Worm (Caenorhabditis elegans) whole organism, L4 larva: ENCODE measurements around the gene nuo-4.

ENCODE experiments used
- F26F4.8 ChIP-seq: fragments of 200-800 bp; sonication (Bioruptor generic); conservative IDR thresholded peaks from 2 replicates; pipeline ENCODE4 v1.3.6; 2022; ENCODE audit warnings: missing genetic modification characterization, missing compliant biosample characterization
- F37D6.2 ChIP-seq: sonication (generic microtip); optimal IDR thresholded peaks from 2 replicates; lab custom pipeline; 2016; ENCODE audit warnings: mild to moderate bottlenecking, missing genetic modification characterization, missing compliant biosample characterization
- F44E2.7 ChIP-seq: fragments of 200-800 bp; sonication (Bioruptor generic); IDR thresholded peaks from 2 replicates; pipeline ENCODE4 v2.1.2; 2022; ENCODE audit warnings: missing genetic modification characterization, missing compliant biosample characterization
- F49E8.2 ChIP-seq: sonication (generic microtip); optimal IDR thresholded peaks from 2 replicates; lab custom pipeline; 2016; ENCODE audit warnings: missing compliant biosample characterization, mild to moderate bottlenecking, missing genetic modification characterization, borderline replicate concordance
- R02D3.7 ChIP-seq: fragments of 150-350 bp; sonication (generic microtip); optimal IDR thresholded peaks from 3 replicates; lab custom pipeline; 2014; ENCODE audit warnings: missing biosample characterization, missing genetic modification characterization
- T26A8.4 ChIP-seq: fragments of 200-800 bp; sonication (Bioruptor generic); IDR thresholded peaks from 2 replicates; pipeline ENCODE4 v1.3.6; 2022; ENCODE audit warnings: missing genetic modification characterization, missing compliant biosample characterization
- Y105C5A.15 ChIP-seq: fragments of 200-800 bp; sonication (Bioruptor generic); IDR thresholded peaks from 2 replicates; pipeline ENCODE4 v1.3.6; 2022; ENCODE audit warnings: missing genetic modification characterization, missing compliant biosample characterization
- Y48G9A.11 ChIP-seq: fragments of 200-800 bp; sonication (Bioruptor generic); IDR thresholded peaks from 2 replicates; pipeline ENCODE4 v1.3.6; 2022; ENCODE audit warnings: missing genetic modification reagents, missing genetic modification characterization, missing compliant biosample characterization
- Y5F2A.4 ChIP-seq: fragments of 200-800 bp; sonication (Bioruptor generic); optimal IDR thresholded peaks from 2 replicates; lab custom pipeline; 2018; ENCODE audit warnings: mild to moderate bottlenecking, missing genetic modification characterization, missing compliant biosample characterization
- aly-2 ChIP-seq: sonication (generic microtip); optimal IDR thresholded peaks from 2 replicates; lab custom pipeline; 2018; ENCODE audit warnings: missing biosample characterization, missing genetic modification characterization
- arid-1 ChIP-seq: fragments of 200-800 bp; sonication (Bioruptor generic); conservative IDR thresholded peaks from 2 replicates; pipeline ENCODE4 v1.3.6; 2022; ENCODE audit warnings: missing genetic modification reagents, missing genetic modification characterization, missing compliant biosample characterization
- ces-1 ChIP-seq: fragments of 150-350 bp; sonication (generic microtip); optimal IDR thresholded peaks from 4 replicates; lab custom pipeline; 2014; ENCODE audit warnings: missing biosample characterization, missing genetic modification reagents, missing genetic modification characterization
- ctbp-1 ChIP-seq: fragments of 200-800 bp; sonication (Bioruptor generic); IDR thresholded peaks from 2 replicates; pipeline ENCODE4 v1.3.6; 2022; ENCODE audit warnings: missing genetic modification reagents, missing genetic modification characterization, missing compliant biosample characterization
- daf-12 ChIP-seq: fragments of 150-350 bp; optimal IDR thresholded peaks from 2 replicates; lab custom pipeline; 2014; ENCODE audit warnings: missing biosample characterization, missing genetic modification reagents, missing genetic modification characterization
- daf-19 ChIP-seq: fragments of 200-800 bp; sonication (Bioruptor generic); conservative IDR thresholded peaks from 2 replicates; pipeline ENCODE4 v1.3.6; 2022; ENCODE audit warnings: missing genetic modification characterization, missing compliant biosample characterization
- daf-8 ChIP-seq: fragments of 200-800 bp; sonication (Bioruptor generic); IDR thresholded peaks from 2 replicates; pipeline ENCODE4 v1.3.6; 2022; ENCODE audit warnings: missing genetic modification characterization, missing compliant biosample characterization
- dmd-8 ChIP-seq: fragments of 200-800 bp; sonication (Bioruptor generic); IDR thresholded peaks from 2 replicates; pipeline ENCODE4 v1.3.6; 2022; ENCODE audit warnings: missing genetic modification characterization, missing compliant biosample characterization
- dpl-1 ChIP-seq: fragments of 150-350 bp; optimal IDR thresholded peaks from 2 replicates; lab custom pipeline; 2014; ENCODE audit warnings: missing biosample characterization, missing genetic modification reagents, missing genetic modification characterization
- duxl-1 ChIP-seq: sonication (generic microtip); optimal IDR thresholded peaks from 2 replicates; lab custom pipeline; 2016; ENCODE audit warnings: mild to moderate bottlenecking, missing genetic modification characterization, moderate library complexity, missing compliant biosample characterization; ENCODE audit not compliant: poor library complexity
- fkh-10 ChIP-seq: fragments of 150-350 bp; optimal IDR thresholded peaks from 2 replicates; lab custom pipeline; 2014; ENCODE audit warnings: missing biosample characterization, missing genetic modification reagents, missing genetic modification characterization
- gei-8 ChIP-seq: fragments of 200-800 bp; sonication (Bioruptor generic); optimal IDR thresholded peaks from 2 replicates; lab custom pipeline; 2018; ENCODE audit warnings: mild to moderate bottlenecking, missing genetic modification characterization, missing compliant biosample characterization
- hlh-11 ChIP-seq: fragments of 200-800 bp; sonication (Bioruptor generic); optimal IDR thresholded peaks from 2 replicates; lab custom pipeline; 2018; ENCODE audit warnings: mild to moderate bottlenecking, missing genetic modification characterization, missing compliant biosample characterization
- hmg-1.1 ChIP-seq: fragments of 200-800 bp; sonication (Bioruptor generic); IDR thresholded peaks from 2 replicates; pipeline ENCODE4 v1.3.6; 2022; ENCODE audit warnings: missing genetic modification reagents, missing genetic modification characterization, missing compliant biosample characterization
- jun-1 ChIP-seq: fragments of 150-350 bp; optimal IDR thresholded peaks from 2 replicates; lab custom pipeline; 2014; ENCODE audit warnings: missing biosample characterization, missing genetic modification reagents, missing genetic modification characterization
- lim-7 ChIP-seq: fragments of 200-800 bp; sonication (Bioruptor generic); IDR thresholded peaks from 2 replicates; pipeline ENCODE4 v1.3.6; 2022; ENCODE audit warnings: missing genetic modification characterization, missing compliant biosample characterization
- lin-13 ChIP-seq: fragments of 150-350 bp; optimal IDR thresholded peaks from 2 replicates; lab custom pipeline; 2014; ENCODE audit warnings: missing biosample characterization, missing genetic modification reagents, missing genetic modification characterization
- lin-29 ChIP-seq: fragments of 200-800 bp; sonication (Bioruptor generic); IDR thresholded peaks from 2 replicates; pipeline ENCODE4 v1.3.6; 2022; ENCODE audit warnings: missing genetic modification reagents, missing genetic modification characterization, missing compliant biosample characterization
- lin-38 ChIP-seq: fragments of 200-800 bp; sonication (Bioruptor generic); IDR thresholded peaks from 2 replicates; pipeline ENCODE4 v1.3.6; 2022; ENCODE audit warnings: missing genetic modification reagents, missing genetic modification characterization, missing compliant biosample characterization
- lin-39 ChIP-seq: fragments of 150-350 bp; optimal IDR thresholded peaks from 2 replicates; lab custom pipeline; 2014; ENCODE audit warnings: missing biosample characterization, missing genetic modification reagents, missing genetic modification characterization
- mes-2 ChIP-seq: sonication (generic microtip); optimal IDR thresholded peaks from 2 replicates; lab custom pipeline; 2016; ENCODE audit warnings: missing genotype, mild to moderate bottlenecking, missing genetic modification characterization, missing compliant biosample characterization; ENCODE audit not compliant: poor library complexity, severe bottlenecking
- mxl-3 ChIP-seq: fragments of 200-800 bp; sonication (Bioruptor generic); optimal IDR thresholded peaks from 2 replicates; lab custom pipeline; 2018; ENCODE audit warnings: mild to moderate bottlenecking, missing genetic modification characterization, missing compliant biosample characterization
- nhr-11 ChIP-seq: fragments of 150-350 bp; optimal IDR thresholded peaks from 2 replicates; lab custom pipeline; 2014; ENCODE audit warnings: missing biosample characterization, missing genetic modification characterization
- nhr-111 ChIP-seq: fragments of 200-800 bp; sonication (Bioruptor generic); optimal IDR thresholded peaks from 2 replicates; lab custom pipeline; 2018; ENCODE audit warnings: mild to moderate bottlenecking, missing genetic modification characterization, missing compliant biosample characterization
- nhr-237 ChIP-seq: sonication (generic microtip); optimal IDR thresholded peaks from 2 replicates; lab custom pipeline; 2017; ENCODE audit warnings: missing biosample characterization, missing genetic modification characterization
- nhr-25 ChIP-seq: sonication (generic microtip); optimal IDR thresholded peaks from 2 replicates; lab custom pipeline; 2017; ENCODE audit warnings: missing genetic modification characterization, mild to moderate bottlenecking, missing compliant biosample characterization, antibody characterized with exemption, moderate library complexity, borderline replicate concordance; ENCODE audit not compliant: insufficient read depth
- nhr-41 ChIP-seq: fragments of 200-800 bp; sonication (Bioruptor generic); IDR thresholded peaks from 2 replicates; pipeline ENCODE4 v1.3.6; 2022; ENCODE audit warnings: missing genetic modification reagents, missing genetic modification characterization, missing compliant biosample characterization
- nhr-48 ChIP-seq: sonication (generic microtip); optimal IDR thresholded peaks from 2 replicates; lab custom pipeline; 2016; ENCODE audit warnings: mild to moderate bottlenecking, missing genetic modification characterization, missing compliant biosample characterization
- pha-4 ChIP-seq, 2 experiments: fragments of 150-350 bp in 1 of 2; fragments of 200-800 bp in 1 of 2; sonication (Bioruptor generic) in 1 of 2; IDR thresholded peaks in 1 of 2; optimal IDR thresholded peaks in 1 of 2; 2 replicates each; pipeline versions ENCODE4 v1.3.6 to Lab custom; 2014 to 2022; ENCODE audit warnings: missing genetic modification characterization in 2 of 2, missing genetic modification reagents in 2 of 2, missing biosample characterization in 1 of 2, missing compliant biosample characterization in 1 of 2
- rbr-2 ChIP-seq: sonication (generic microtip); optimal IDR thresholded peaks from 2 replicates; lab custom pipeline; 2016; ENCODE audit warnings: missing genotype, missing genetic modification characterization, missing compliant biosample characterization
- sdz-12 ChIP-seq: fragments of 200-800 bp; sonication (Bioruptor generic); optimal IDR thresholded peaks from 2 replicates; lab custom pipeline; 2018; ENCODE audit warnings: mild to moderate bottlenecking, missing genetic modification characterization, missing compliant biosample characterization
- set-16 ChIP-seq: fragments of 200-800 bp; sonication (Bioruptor generic); IDR thresholded peaks from 2 replicates; pipeline ENCODE4 v1.3.6; 2022; ENCODE audit warnings: missing genetic modification reagents, missing genetic modification characterization, missing compliant biosample characterization
- skn-1 ChIP-seq: fragments of 150-350 bp; optimal IDR thresholded peaks from 2 replicates; lab custom pipeline; 2014; ENCODE audit warnings: missing biosample characterization, missing genetic modification characterization
- snpc-4 ChIP-seq: fragments of 150-350 bp; optimal IDR thresholded peaks from 2 replicates; lab custom pipeline; 2014; ENCODE audit warnings: missing biosample characterization, missing genetic modification characterization
- unc-39 ChIP-seq: sonication (generic microtip); optimal IDR thresholded peaks from 2 replicates; lab custom pipeline; 2017; ENCODE audit warnings: missing biosample characterization, missing genetic modification characterization
- unc-62 ChIP-seq, 3 experiments: fragments of 150-350 bp in 1 of 3; sonication (generic microtip); optimal IDR thresholded peaks in 2 of 3; peaks in 1 of 3; 1 replicate in 1 of 3; 2 replicates in 2 of 3; lab custom pipeline; 2014 to 2017; ENCODE audit warnings: missing biosample characterization in 3 of 3, missing genetic modification characterization in 3 of 3, missing genetic modification reagents in 3 of 3, missing genotype in 1 of 3
- vab-7 ChIP-seq: fragments of 200-800 bp; sonication (Bioruptor generic); IDR thresholded peaks from 2 replicates; pipeline ENCODE4 v1.3.6; 2022; ENCODE audit warnings: missing genetic modification reagents, missing genetic modification characterization, missing compliant biosample characterization
- zag-1 ChIP-seq: fragments of 150-350 bp; optimal IDR thresholded peaks from 2 replicates; lab custom pipeline; 2014; ENCODE audit warnings: missing biosample characterization, missing genetic modification characterization
- zfp-2 ChIP-seq: sonication (generic microtip); optimal IDR thresholded peaks from 2 replicates; lab custom pipeline; 2016; ENCODE audit warnings: mild to moderate bottlenecking, missing genetic modification characterization, missing compliant biosample characterization
- zfp-3 ChIP-seq: fragments of 200-800 bp; sonication (Bioruptor generic); conservative IDR thresholded peaks from 2 replicates; pipeline ENCODE4 v1.3.6; 2022; ENCODE audit warnings: missing genetic modification reagents, missing genetic modification characterization, missing compliant biosample characterization
- zip-2 ChIP-seq: fragments of 150-350 bp; optimal IDR thresholded peaks from 2 replicates; lab custom pipeline; 2014; ENCODE audit warnings: missing biosample characterization, missing genetic modification characterization
- ztf-11 ChIP-seq: fragments of 150-350 bp; optimal IDR thresholded peaks from 2 replicates; lab custom pipeline; 2014; ENCODE audit warnings: missing biosample characterization, missing genetic modification characterization

nuo-4 gene

DNA sequence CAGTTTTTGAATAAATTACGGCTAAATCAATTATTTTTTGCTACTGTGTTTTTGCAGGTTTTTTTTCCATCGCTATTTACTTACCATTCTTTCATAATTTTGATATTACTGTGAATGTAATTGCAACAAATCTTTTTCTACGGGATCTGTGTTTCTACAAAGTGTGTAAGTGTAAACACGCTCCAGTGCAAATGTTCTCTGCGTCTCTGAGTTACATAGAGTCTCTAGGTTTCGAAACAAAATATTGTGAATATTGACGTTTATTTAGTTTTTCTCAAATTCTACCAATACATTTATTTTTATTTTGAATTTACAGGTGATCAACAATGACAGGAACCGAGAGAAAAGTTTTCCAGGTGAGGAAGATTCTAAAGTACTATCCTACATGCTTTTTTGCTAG, 25.4 kb upstream of the nuo-4 start, which contains the start of gene yju-2 (continued):
- TF ChIP-seq ztf-11 (tag; lab: Kevin White, UChicago) (no peak), mxl-3 (GFP tag; lab: Kevin White, UChicago) (no peak), ctbp-1 (GFP tag; lab: Robert Waterston, UW) (no peak), zfp-3 (GFP tag; lab: Robert Waterston, UW) (no peak), set-16 (GFP tag; lab: Robert Waterston, UW) (no peak), unc-39 (tag; lab: Kevin White, UChicago) (no peak), nhr-48 (tag; lab: Kevin White, UChicago) (no peak), snpc-4 (no peak), zip-2 (tag; lab: Kevin White, UChicago) (no peak), arid-1 (GFP tag; lab: Robert Waterston, UW) (no peak), mes-2 (tag; lab: Kevin White, UChicago) (peak; percentile 89), F44E2.7 (GFP tag; lab: Robert Waterston, UW) (no peak), zfp-2 (tag; lab: Kevin White, UChicago) (peak; percentile 36), daf-12 (tag; lab: Kevin White, UChicago) (no peak), hmg-1.1 (GFP tag; lab: Robert Waterston, UW) (no peak), gei-8 (GFP tag; lab: Kevin White, UChicago) (no peak), sdz-12 (no peak), aly-2 (tag; lab: Kevin White, UChicago) (no peak), lin-13 (GFP tag; lab: Kevin White, UChicago) (peak; percentile 72), skn-1 (tag; lab: Kevin White, UChicago) (no peak), Y48G9A.11 (GFP tag; lab: Robert Waterston, UW) (no peak), F37D6.2 (tag; lab: Kevin White, UChicago) (no peak), dpl-1 (GFP tag; lab: Kevin White, UChicago) (peak; percentile 55), nhr-25 (tag; lab: Kevin White, UChicago) (no peak), lim-7 (GFP tag; lab: Robert Waterston, UW) (no peak), lin-29 (no peak), vab-7 (GFP tag; lab: Robert Waterston, UW) (no peak), duxl-1 (tag; lab: Kevin White, UChicago) (no peak), daf-8 (GFP tag; lab: Robert Waterston, UW) (no peak), nhr-11 (tag; lab: Kevin White, UChicago) (peak; percentile 39), R02D3.7 (tag; lab: Kevin White, UChicago) (no peak), F49E8.2 (tag; lab: Kevin White, UChicago) (no peak), lin-38 (peak; percentile 86), pha-4 (GFP tag; IDR thresholded peaks at IDR 0.05; lab: Robert Waterston, UW) (no peak), pha-4 (tag; optimal IDR thresholded peaks at IDR 0.05; lab: Kevin White, UChicago) (peak; percentile 3), zag-1 (tag; lab: Kevin White, UChicago) (no peak), unc-62 (GFP tag; optimal IDR thresholded peaks at IDR 0.05 in 1 of 2; lab: Kevin White, UChicago) (no peak), unc-62 (tag; optimal IDR thresholded peaks at IDR 0.05; lab: Kevin White, UChicago) (no peak), ces-1 (GFP tag; lab: Kevin White, UChicago) (no peak), daf-19 (GFP tag; lab: Robert Waterston, UW) (no peak), F26F4.8 (GFP tag; lab: Robert Waterston, UW) (no peak), nhr-111 (GFP tag; lab: Kevin White, UChicago) (no peak), nhr-41 (GFP tag; lab: Robert Waterston, UW) (no peak), lin-39 (tag; lab: Kevin White, UChicago) (no peak), Y5F2A.4 (GFP tag; lab: Kevin White, UChicago) (no peak), hlh-11 (tag; lab: Kevin White, UChicago) (no peak), T26A8.4 (GFP tag; lab: Robert Waterston, UW) (no peak), dmd-8 (GFP tag; lab: Robert Waterston, UW) (no peak), jun-1 (tag; lab: Kevin White, UChicago) (no peak), nhr-237 (tag; lab: Kevin White, UChicago) (no peak), fkh-10 (peak; percentile 2), rbr-2 (tag; lab: Kevin White, UChicago) (no peak), Y105C5A.15 (GFP tag; lab: Robert Waterston, UW) (no peak)
